Worm (Caenorhabditis elegans) whole organism, mixed stage, embryonic: ENCODE measurements around the gene scav-5.

ENCODE experiments used
- ces-1 ChIP-seq: fragments of 150-350 bp; optimal IDR thresholded peaks from 2 replicates; lab custom pipeline; 2014; ENCODE audit warnings: missing biosample characterization, missing genetic modification reagents, missing genetic modification characterization
- cnd-1 ChIP-seq: fragments of 200-800 bp; sonication (Bioruptor generic); optimal IDR thresholded peaks from 2 replicates; lab custom pipeline; 2018; ENCODE audit warnings: mild to moderate bottlenecking, missing genetic modification characterization, missing compliant biosample characterization
- elt-1 ChIP-seq: sonication (generic microtip); optimal IDR thresholded peaks from 2 replicates; lab custom pipeline; 2017; ENCODE audit warnings: missing genetic modification characterization, mild to moderate bottlenecking, missing compliant biosample characterization, antibody characterized with exemption, moderate library complexity, borderline replicate concordance; ENCODE audit not compliant: insufficient read depth
- elt-3 ChIP-seq: fragments of 150-350 bp; optimal IDR thresholded peaks from 2 replicates; lab custom pipeline; 2014; ENCODE audit warnings: missing biosample characterization, missing genetic modification characterization
- lsy-2 ChIP-seq: fragments of 150-350 bp; optimal IDR thresholded peaks from 2 replicates; lab custom pipeline; 2014; ENCODE audit warnings: missing biosample characterization, missing genetic modification characterization
- mab-5 ChIP-seq: fragments of 150-350 bp; optimal IDR thresholded peaks from 2 replicates; lab custom pipeline; 2014; ENCODE audit warnings: missing biosample characterization, missing genetic modification characterization
- mep-1 ChIP-seq: fragments of 150-350 bp; optimal IDR thresholded peaks from 2 replicates; lab custom pipeline; 2017; ENCODE audit warnings: missing biosample characterization, missing genetic modification reagents, missing genetic modification characterization, inconsistent platforms
- nhr-237 ChIP-seq: fragments of 150-350 bp; optimal IDR thresholded peaks from 2 replicates; lab custom pipeline; 2014; ENCODE audit warnings: missing biosample characterization, missing genetic modification characterization
- pha-4 ChIP-seq: fragments of 150-350 bp; optimal IDR thresholded peaks from 2 replicates; lab custom pipeline; 2018; ENCODE audit warnings: missing biosample characterization, missing genetic modification reagents, missing genetic modification characterization
- sptf-1 ChIP-seq: sonication (generic microtip); optimal IDR thresholded peaks from 2 replicates; lab custom pipeline; 2017; ENCODE audit warnings: mild to moderate bottlenecking, missing genetic modification characterization, moderate library complexity, missing compliant biosample characterization
- unc-39 ChIP-seq: fragments of 150-350 bp; optimal IDR thresholded peaks from 2 replicates; lab custom pipeline; 2014; ENCODE audit warnings: missing biosample characterization, missing genetic modification characterization
- unc-62 ChIP-seq: fragments of 150-350 bp; optimal IDR thresholded peaks from 2 replicates; lab custom pipeline; 2014; ENCODE audit warnings: missing biosample characterization, missing genetic modification reagents, missing genetic modification characterization

DNA sequence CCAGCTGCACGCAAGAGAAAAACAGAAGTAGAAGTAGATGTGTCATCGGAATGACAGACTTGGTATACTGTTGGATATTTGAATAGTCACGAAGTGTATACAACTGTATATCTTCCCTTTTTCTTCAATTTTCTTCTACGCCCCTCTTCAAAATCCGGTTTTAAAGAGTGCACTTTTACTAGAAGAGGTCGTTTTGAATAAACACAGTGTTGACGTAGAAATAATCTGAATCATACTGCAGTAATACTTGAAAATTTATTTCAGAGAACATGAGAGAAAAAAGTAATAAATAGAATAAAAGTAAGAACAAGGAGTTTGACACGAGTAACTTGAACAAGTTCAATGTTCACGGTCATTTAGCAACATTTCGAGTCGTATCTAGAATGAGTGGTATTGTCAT, 14.4 kb downstream of the scav-5 start, which contains the start of gene R07B1.8:
- TF ChIP-seq mep-1 (tag; lab: Kevin White, UChicago) (no peak), elt-1 (no peak), ces-1 (GFP tag; lab: Kevin White, UChicago) (no peak), lsy-2 (tag; lab: Kevin White, UChicago) (no peak), unc-39 (tag; lab: Kevin White, UChicago) (no peak), sptf-1 (no peak), nhr-237 (tag; lab: Kevin White, UChicago) (no peak), elt-3 (no peak), cnd-1 (tag; lab: Kevin White, UChicago) (no peak), unc-62 (GFP tag; lab: Kevin White, UChicago) (no peak), pha-4 (no peak), mab-5 (tag; lab: Kevin White, UChicago) (no peak)
